Fruit fly (Drosophila melanogaster) whole organism, adult: Measurements from ENCODE around the gene Vps16A.

Source experiments
- CG11617 ChIP-seq: fragments of 200-800 bp; sonication (Bioruptor generic); optimal IDR thresholded peaks from 2 replicates; lab custom pipeline; 2017; ENCODE audit warnings: mild to moderate bottlenecking, missing biosample characterization, missing genetic modification reagents, missing genetic modification characterization
- CG12768 ChIP-seq: fragments of 200-800 bp; sonication (Bioruptor generic); optimal IDR thresholded peaks from 2 replicates; lab custom pipeline; 2017; ENCODE audit warnings: missing biosample characterization, missing genetic modification characterization, mild to moderate bottlenecking, moderate library complexity, missing genetic modification reagents
- CG14711 ChIP-seq: fragments of 200-800 bp; sonication (Bioruptor generic); optimal IDR thresholded peaks from 2 replicates; lab custom pipeline; 2018; ENCODE audit warnings: missing biosample characterization, mild to moderate bottlenecking, missing genetic modification characterization, moderate library complexity
- CG1620 ChIP-seq: fragments of 200-800 bp; sonication (Bioruptor generic); optimal IDR thresholded peaks from 2 replicates; lab custom pipeline; 2016; ENCODE audit warnings: missing biosample characterization, missing genetic modification characterization
- CG33017 ChIP-seq: fragments of 200-800 bp; sonication (Bioruptor generic); optimal IDR thresholded peaks from 2 replicates; lab custom pipeline; 2018; ENCODE audit warnings: missing biosample characterization, mild to moderate bottlenecking, missing genetic modification characterization, moderate library complexity
- CG5204 ChIP-seq: fragments of 200-800 bp; sonication (Bioruptor generic); optimal IDR thresholded peaks from 2 replicates; lab custom pipeline; 2016; ENCODE audit warnings: missing biosample characterization, missing genetic modification characterization
- CG7045 ChIP-seq: fragments of 200-800 bp; sonication (Bioruptor generic); optimal IDR thresholded peaks from 2 replicates; lab custom pipeline; 2017; ENCODE audit warnings: missing biosample characterization, mild to moderate bottlenecking, missing genetic modification characterization
- CG7101 ChIP-seq: fragments of 200-800 bp; sonication (Bioruptor generic); optimal IDR thresholded peaks from 2 replicates; lab custom pipeline; 2018; ENCODE audit warnings: missing biosample characterization, mild to moderate bottlenecking, missing genetic modification characterization, moderate library complexity
- Clk ChIP-seq: fragments of 200-800 bp; sonication (Bioruptor generic); optimal IDR thresholded peaks from 2 replicates; lab custom pipeline; 2017; ENCODE audit warnings: missing biosample characterization, missing genetic modification characterization
- Crg-1 ChIP-seq: fragments of 200-800 bp; sonication (Bioruptor generic); optimal IDR thresholded peaks from 2 replicates; lab custom pipeline; 2016; ENCODE audit warnings: missing biosample characterization, missing genetic modification characterization
- Hr96 ChIP-seq: fragments of 200-800 bp; sonication (Bioruptor generic); optimal IDR thresholded peaks from 2 replicates; lab custom pipeline; 2016; ENCODE audit warnings: missing biosample characterization, missing genetic modification characterization
- Mnt ChIP-seq: fragments of 200-800 bp; sonication (Bioruptor generic); optimal IDR thresholded peaks from 2 replicates; lab custom pipeline; 2016; ENCODE audit warnings: missing biosample characterization, mild to moderate bottlenecking, missing genetic modification characterization
- bab1 ChIP-seq: fragments of 200-800 bp; sonication (Bioruptor generic); optimal IDR thresholded peaks from 3 replicates; lab custom pipeline; 2019; ENCODE audit warnings: missing biosample characterization, mild to moderate bottlenecking, missing genetic modification characterization, moderate library complexity
- cic ChIP-seq: fragments of 200-800 bp; sonication (Bioruptor generic); optimal IDR thresholded peaks from 2 replicates; lab custom pipeline; 2017; ENCODE audit warnings: missing biosample characterization, mild to moderate bottlenecking, missing genetic modification characterization, moderate library complexity
- cnc ChIP-seq, 2 experiments: fragments of >200 bp; optimal IDR thresholded peaks; 2 replicates each; lab custom pipeline; 2017
- kay ChIP-seq: fragments of 200-800 bp; sonication (Bioruptor generic); peaks from one replicate; lab custom pipeline; 2016; ENCODE audit warnings: missing biosample characterization, missing genetic modification characterization, borderline replicate concordance
- ovo ChIP-seq: fragments of 200-800 bp; sonication (Bioruptor generic); optimal IDR thresholded peaks from 2 replicates; lab custom pipeline; 2016; ENCODE audit warnings: missing biosample characterization, missing genetic modification characterization
- pad ChIP-seq: fragments of 200-800 bp; sonication (Bioruptor generic); optimal IDR thresholded peaks from 3 replicates; lab custom pipeline; 2017; ENCODE audit warnings: missing biosample characterization, missing genetic modification characterization, mild to moderate bottlenecking, moderate library complexity, missing genetic modification reagents
- tj ChIP-seq: fragments of 200-800 bp; sonication (Bioruptor generic); optimal IDR thresholded peaks from 3 replicates; lab custom pipeline; 2017; ENCODE audit warnings: missing biosample characterization, mild to moderate bottlenecking, missing genetic modification characterization, moderate library complexity
- toe ChIP-seq: fragments of 200-800 bp; sonication (Bioruptor generic); optimal IDR thresholded peaks from 2 replicates; lab custom pipeline; 2016; ENCODE audit warnings: missing biosample characterization, missing genetic modification characterization

The Vps16A gene

DNA sequence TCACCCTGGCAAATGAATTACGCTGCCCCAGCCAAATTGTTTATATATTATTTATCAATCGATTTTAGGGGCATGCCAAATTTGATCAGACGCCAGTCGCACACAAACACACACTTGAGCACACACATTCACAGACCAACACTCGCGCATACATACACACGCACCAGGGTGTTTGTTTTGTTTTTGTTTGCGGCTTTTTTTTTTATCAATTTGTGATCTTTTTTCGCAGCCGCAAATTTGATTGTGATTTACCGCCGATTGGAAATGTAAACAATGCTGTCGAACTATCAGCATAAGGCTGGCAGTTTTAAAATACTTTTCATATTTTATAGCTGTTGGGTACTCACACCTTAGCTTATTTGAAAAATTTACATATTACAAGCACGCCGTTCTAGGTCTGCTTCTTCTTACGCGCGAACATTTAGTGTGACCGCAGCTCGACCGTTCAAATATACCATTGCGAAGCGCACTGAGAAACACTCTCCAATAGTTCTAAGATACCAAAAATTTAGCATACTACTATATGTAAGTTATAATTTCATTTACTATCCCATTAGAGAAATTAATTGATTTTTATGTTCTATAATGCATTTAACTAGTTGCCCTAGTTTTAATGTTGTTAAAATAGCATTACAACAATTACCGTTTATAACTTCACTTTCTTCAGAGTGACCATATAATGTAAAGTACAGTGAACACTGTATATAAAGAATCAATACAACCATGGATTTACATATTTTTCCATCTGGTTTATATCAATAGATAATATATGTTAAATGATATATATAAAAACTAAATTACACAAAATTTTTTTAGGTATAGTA is 29.3 kb upstream of the Vps16A start, which contains the start of gene pum:
TSS of gene pum (minus strand) at position 415 of the 824 bp plus-strand sequence.
- TF ChIP-seq CG5204 (GFP tag; lab: Kevin White, UChicago) (no peak), toe (GFP tag; lab: Kevin White, UChicago) (peak; percentile 9), cnc (optimal IDR thresholded peaks at IDR 0.05; lab: Kevin White, UChicago) (no peak), cic (peak; percentile 85), kay (GFP tag; lab: Kevin White, UChicago) (no peak), tj (GFP tag; lab: Kevin White, UChicago) (no peak), bab1 (GFP tag; lab: Kevin White, UChicago) (peak; percentile 31), Hr96 (GFP tag; lab: Kevin White, UChicago) (no peak), CG7045 (GFP tag; lab: Kevin White, UChicago) (no peak), Clk (GFP tag; lab: Kevin White, UChicago) (no peak), CG11617 (GFP tag; lab: Kevin White, UChicago) (peak; percentile 48), CG14711 (tag; lab: Kevin White, UChicago) (peak; percentile 63), CG12768 (GFP tag; lab: Kevin White, UChicago) (peak; percentile 64), CG1620 (GFP tag; lab: Kevin White, UChicago) (no peak), pad (GFP tag; lab: Kevin White, UChicago) (peak; percentile 9), CG33017 (tag; lab: Kevin White, UChicago) (peak; percentile 53), CG7101 (peak; percentile 66), Crg-1 (no peak), Mnt (GFP tag; lab: Kevin White, UChicago) (peak; percentile 61), ovo (GFP tag; lab: Kevin White, UChicago) (peak; percentile 31)

- TF ChIP-seq CG1620 (GFP tag; lab: Kevin White, UChicago) (no peak), CG11617 (GFP tag; lab: Kevin White, UChicago) (peak; percentile 23), bab1 (GFP tag; lab: Kevin White, UChicago) (peak; percentile 70), CG5204 (GFP tag; lab: Kevin White, UChicago) (no peak), toe (GFP tag; lab: Kevin White, UChicago) (no peak), Crg-1 (peak; percentile 20), Mnt (GFP tag; lab: Kevin White, UChicago) (peak; percentile 53), cnc (optimal IDR thresholded peaks at IDR 0.05; lab: Kevin White, UChicago) (no peak), CG33017 (tag; lab: Kevin White, UChicago) (no peak), CG12768 (GFP tag; lab: Kevin White, UChicago) (peak; percentile 18), Clk (GFP tag; lab: Kevin White, UChicago) (no peak), ovo (GFP tag; lab: Kevin White, UChicago) (no peak), CG7045 (GFP tag; lab: Kevin White, UChicago) (no peak), tj (GFP tag; lab: Kevin White, UChicago) (no peak), Hr96 (GFP tag; lab: Kevin White, UChicago) (no peak), CG7101 (no peak), kay (GFP tag; lab: Kevin White, UChicago) (no peak), cic (peak; percentile 23), pad (GFP tag; lab: Kevin White, UChicago) (no peak), CG14711 (tag; lab: Kevin White, UChicago) (peak; percentile 26)
Observed at dm6 chr3R:9239941-9240400, 26.8 kb upstream of the Vps16A start.

DNA sequence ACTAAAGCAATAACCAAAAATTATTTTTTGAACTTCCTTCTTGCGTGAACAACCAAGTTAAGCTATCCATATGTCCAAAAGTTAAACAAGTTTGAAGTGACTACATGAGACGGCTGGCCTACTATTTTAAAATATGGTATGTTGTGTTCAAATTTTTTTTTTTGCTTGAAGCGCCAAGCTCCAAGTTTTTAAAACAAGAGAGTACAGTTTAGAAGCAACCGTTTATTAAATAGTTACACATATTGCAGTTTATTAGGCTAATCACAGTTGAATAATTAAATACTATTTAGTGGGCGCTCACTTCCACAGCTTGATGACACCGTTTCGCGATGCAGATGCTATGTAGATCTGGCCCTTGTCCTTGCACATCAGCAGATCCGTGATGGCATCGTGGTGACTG is 26.3 kb upstream of the Vps16A start, which contains the start of gene D1:
TSS of gene D1 (minus strand) at position 101 of the 400 bp plus-strand sequence.
- TF ChIP-seq CG7045 (GFP tag; lab: Kevin White, UChicago): no peak
- TF ChIP-seq cnc (optimal IDR thresholded peaks at IDR 0.05; lab: Kevin White, UChicago): no peak
- no peak for TF ChIP-seq tj (GFP tag; lab: Kevin White, UChicago)
- TF ChIP-seq kay (GFP tag; lab: Kevin White, UChicago): no peak
- no peak for TF ChIP-seq CG14711 (tag; lab: Kevin White, UChicago)
- no peak for TF ChIP-seq ovo (GFP tag; lab: Kevin White, UChicago)
- no peak for TF ChIP-seq CG11617 (GFP tag; lab: Kevin White, UChicago)
- no peak for TF ChIP-seq CG33017 (tag; lab: Kevin White, UChicago)
- no peak for TF ChIP-seq CG5204 (GFP tag; lab: Kevin White, UChicago)
- no peak for TF ChIP-seq CG7101
- TF ChIP-seq Hr96 (GFP tag; lab: Kevin White, UChicago): no peak
- TF ChIP-seq Mnt (GFP tag; lab: Kevin White, UChicago): no peak
- TF ChIP-seq CG12768 (GFP tag; lab: Kevin White, UChicago): no peak
- no peak for TF ChIP-seq cic
- no peak for TF ChIP-seq toe (GFP tag; lab: Kevin White, UChicago)
- TF ChIP-seq pad (GFP tag; lab: Kevin White, UChicago): no peak

DNA sequence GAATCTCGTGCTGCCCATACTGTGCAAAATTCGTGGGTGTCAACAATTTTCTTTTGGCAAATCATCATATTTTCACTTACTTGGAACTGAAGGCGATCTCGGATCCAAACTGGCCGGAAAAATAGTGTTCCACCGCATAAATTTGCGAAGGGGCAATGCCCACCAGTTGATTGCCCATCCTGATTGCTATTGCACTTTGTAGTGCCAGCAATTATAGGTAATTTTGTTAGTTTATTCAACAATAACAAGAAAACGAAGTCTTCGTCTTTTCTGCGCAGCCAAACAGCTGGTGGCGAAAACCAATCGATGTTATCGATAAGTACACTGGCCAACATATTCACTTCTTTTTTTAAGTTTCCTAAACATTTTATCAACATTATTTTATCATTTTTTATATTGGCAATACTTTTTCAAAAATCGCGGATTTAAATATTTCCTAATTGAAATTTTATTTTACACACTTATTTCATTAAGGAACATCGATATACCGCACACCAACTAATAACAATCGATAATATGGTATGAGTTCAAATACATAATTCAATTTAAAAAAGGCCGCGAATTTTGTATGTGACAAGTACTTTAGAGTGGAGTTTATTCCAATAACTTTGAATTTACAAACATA is 21.1 kb upstream of the Vps16A start, which contains the start of gene Vps15:
TSS of gene Vps15 (minus strand) at position 294 of the 625 bp plus-strand sequence.
- TF ChIP-seq CG7045 (GFP tag; lab: Kevin White, UChicago) (peak; percentile 72), CG7101 (peak; percentile 84), Mnt (GFP tag; lab: Kevin White, UChicago) (peak; percentile 27), CG5204 (GFP tag; lab: Kevin White, UChicago) (no peak), toe (GFP tag; lab: Kevin White, UChicago) (peak; percentile 48), CG12768 (GFP tag; lab: Kevin White, UChicago) (peak; percentile 45), cic (no peak), ovo (GFP tag; lab: Kevin White, UChicago) (no peak), Crg-1 (peak; percentile 16), CG1620 (GFP tag; lab: Kevin White, UChicago) (peak; percentile 36), CG33017 (tag; lab: Kevin White, UChicago) (peak; percentile 81), bab1 (GFP tag; lab: Kevin White, UChicago) (peak; percentile 92), Clk (GFP tag; lab: Kevin White, UChicago) (no peak), cnc (optimal IDR thresholded peaks at IDR 0.05; lab: Kevin White, UChicago) (no peak), pad (GFP tag; lab: Kevin White, UChicago) (peak; percentile 35), tj (GFP tag; lab: Kevin White, UChicago) (peak; percentile 86), CG14711 (tag; lab: Kevin White, UChicago) (peak; percentile 80), Hr96 (GFP tag; lab: Kevin White, UChicago) (no peak), CG11617 (GFP tag; lab: Kevin White, UChicago) (peak; percentile 61), kay (GFP tag; lab: Kevin White, UChicago) (peak; percentile 80)
